Worm (Caenorhabditis elegans): ENCODE results near the gene W08F4.7.
"Not testable (repeated sequence)": the region's sequence is repeated elsewhere in the genome, so short reads cannot be mapped to it uniquely, and the experiment has no call there.

W08F4.7 gene

DNA sequence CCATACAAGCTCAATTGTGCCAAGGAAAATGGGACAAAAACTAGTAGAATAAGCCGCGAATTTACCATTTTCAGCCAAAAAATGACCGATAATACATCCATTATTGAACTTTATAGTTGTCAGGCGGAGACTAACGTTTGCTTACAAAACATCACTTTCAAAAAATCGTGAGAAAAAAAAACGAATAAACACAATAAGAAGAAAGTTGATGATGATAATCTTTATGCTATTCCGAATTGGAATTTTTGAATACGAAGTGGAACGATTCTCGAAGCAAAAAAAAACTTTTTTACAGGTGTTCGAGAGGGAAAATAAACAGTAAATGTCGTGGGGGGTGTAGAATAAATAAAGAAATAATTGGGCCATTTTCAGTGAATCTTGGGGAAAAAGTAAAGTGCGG, at the start of gene W08F4.7:
TSS of gene W08F4.7 (minus strand) at position 101 of the 400 bp plus-strand sequence.
- no peak for TF ChIP-seq hmbx-1 (tag; optimal IDR thresholded peaks at IDR 0.05)
- no peak for TF ChIP-seq tbx-11 (GFP tag; IDR thresholded peaks at IDR 0.05)
- TF ChIP-seq scrt-1 (GFP tag; IDR thresholded peaks at IDR 0.05) = no peak
- TF ChIP-seq ets-7 (tag; optimal IDR thresholded peaks at IDR 0.05) = no peak
- TF ChIP-seq tra-4 (tag; optimal IDR thresholded peaks at IDR 0.05) = no peak
- no peak for TF ChIP-seq B0310.2 (tag; optimal IDR thresholded peaks at IDR 0.05)
- no peak for TF ChIP-seq ceh-36 (tag; optimal IDR thresholded peaks at IDR 0.05)
- no peak for TF ChIP-seq pes-1 (GFP tag; IDR thresholded peaks at IDR 0.05)
- no peak for TF ChIP-seq ceh-13 (GFP tag; optimal IDR thresholded peaks at IDR 0.05)
- no peak for TF ChIP-seq sea-1 (GFP tag; conservative IDR thresholded peaks at IDR 0.05)
- TF ChIP-seq flt-1 (GFP tag; IDR thresholded peaks at IDR 0.05) = no peak
- TF ChIP-seq hmg-4 (GFP tag; optimal IDR thresholded peaks at IDR 0.05) = no peak
- no peak for TF ChIP-seq tbx-37 (GFP tag; conservative IDR thresholded peaks at IDR 0.05)
- TF ChIP-seq F13C5.2 (tag; optimal IDR thresholded peaks at IDR 0.05) = no peak

DNA sequence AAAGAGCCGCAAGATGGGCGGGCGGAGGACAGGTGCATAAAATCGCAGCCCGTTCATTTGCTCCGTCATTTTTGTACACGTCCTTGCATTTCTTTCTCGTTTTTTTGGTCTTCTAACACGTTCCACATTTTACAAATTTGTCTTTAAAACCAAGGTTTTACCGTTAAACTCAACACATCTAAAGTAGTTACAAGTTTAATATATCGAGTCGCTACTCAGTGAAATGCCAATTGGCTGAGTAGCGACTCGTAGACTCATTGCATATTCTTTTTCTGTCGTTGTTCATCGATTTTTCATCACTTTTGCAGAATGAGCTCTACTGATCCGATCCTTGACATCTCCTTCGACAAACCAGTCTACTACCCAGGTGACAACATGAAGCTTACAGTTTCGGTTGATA, 49.7 kb upstream of the W08F4.7 start, which contains the start of gene arrd-1:
TSS of gene arrd-1 (plus strand) at position 301 of the 400 bp plus-strand sequence.
- TF ChIP-seq pes-1 (GFP tag; IDR thresholded peaks at IDR 0.05) (no peak), F13C5.2 (tag; optimal IDR thresholded peaks at IDR 0.05) (no peak), tbx-37 (GFP tag; conservative IDR thresholded peaks at IDR 0.05) (no peak), ets-7 (tag; optimal IDR thresholded peaks at IDR 0.05) (no peak), ama-1 (optimal IDR thresholded peaks at IDR 0.05) (no peak), scrt-1 (GFP tag; IDR thresholded peaks at IDR 0.05) (no peak), tra-4 (tag; optimal IDR thresholded peaks at IDR 0.05) (no peak), ceh-13 (GFP tag; optimal IDR thresholded peaks at IDR 0.05) (no peak), hmg-4 (GFP tag; optimal IDR thresholded peaks at IDR 0.05) (no peak), flt-1 (GFP tag; IDR thresholded peaks at IDR 0.05) (no peak), hnd-1 (tag; optimal IDR thresholded peaks at IDR 0.05) (no peak), sea-1 (GFP tag; conservative IDR thresholded peaks at IDR 0.05) (no peak), B0310.2 (tag; optimal IDR thresholded peaks at IDR 0.05) (no peak)

ce11 chrII:625926-626325, 48.4 kb upstream of the W08F4.7 start:
- TF ChIP-seq pes-1 (GFP tag; IDR thresholded peaks at IDR 0.05) (no peak), ets-7 (tag; optimal IDR thresholded peaks at IDR 0.05) (no peak), ceh-13 (GFP tag; optimal IDR thresholded peaks at IDR 0.05) (no peak)

DNA sequence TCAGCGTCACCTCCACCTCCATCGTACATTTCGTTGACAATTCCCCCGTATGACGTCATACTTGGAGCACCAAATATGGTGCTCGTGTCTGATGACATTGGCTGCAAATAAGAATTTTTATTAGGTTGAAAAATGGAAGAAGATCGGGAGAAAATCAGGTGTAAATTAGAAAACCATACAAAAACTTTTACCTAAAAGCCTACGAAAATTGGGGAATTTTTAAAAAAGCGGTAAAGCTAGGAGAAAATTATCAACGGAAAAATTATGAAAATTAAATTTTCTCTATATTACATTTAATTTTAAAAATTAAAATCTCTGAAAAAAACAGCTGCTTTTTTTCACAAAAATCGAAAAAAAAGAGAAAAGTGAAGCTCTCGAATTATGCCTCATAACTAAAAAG, 46.9 kb upstream of the W08F4.7 start, which contains the start of gene T04B8.5:
TSS of gene T04B8.5 (minus strand) at position 101 of the 400 bp plus-strand sequence.
- TF ChIP-seq ceh-36 (tag; optimal IDR thresholded peaks at IDR 0.05) (no peak), F13C5.2 (tag; optimal IDR thresholded peaks at IDR 0.05) (no peak), tra-4 (tag; optimal IDR thresholded peaks at IDR 0.05) (no peak), scrt-1 (GFP tag; IDR thresholded peaks at IDR 0.05) (no peak), flt-1 (GFP tag; IDR thresholded peaks at IDR 0.05) (no peak), ceh-13 (GFP tag; optimal IDR thresholded peaks at IDR 0.05) (no peak)

ce11 chrII:622478-622877, 44.9 kb upstream of the W08F4.7 start:
- no peak for TF ChIP-seq hmbx-1 (tag; optimal IDR thresholded peaks at IDR 0.05)

DNA sequence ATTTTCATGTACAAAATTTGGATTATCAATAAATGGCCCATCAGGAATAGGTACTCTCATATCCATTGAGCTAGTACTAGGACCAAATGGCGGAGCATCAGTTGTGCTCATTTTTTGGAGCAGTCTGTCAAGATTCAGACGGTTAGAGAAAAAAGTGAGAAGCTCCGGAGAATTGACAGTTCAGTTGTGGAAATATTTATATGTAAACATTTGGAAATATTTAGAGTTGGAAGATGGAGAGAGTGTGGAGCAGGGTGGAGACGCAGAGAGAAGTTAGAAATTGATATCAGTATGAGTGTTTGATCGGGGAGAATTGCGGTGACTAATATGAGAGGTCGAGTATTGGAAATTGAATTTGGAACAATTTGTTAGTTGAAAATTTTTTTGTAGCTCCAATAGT, 43.6 kb upstream of the W08F4.7 start:
- no peak for TF ChIP-seq ceh-36 (tag; optimal IDR thresholded peaks at IDR 0.05)
- no peak for TF ChIP-seq flt-1 (GFP tag; IDR thresholded peaks at IDR 0.05)
- TF ChIP-seq scrt-1 (GFP tag; IDR thresholded peaks at IDR 0.05) = no peak
- TF ChIP-seq pes-1 (GFP tag; IDR thresholded peaks at IDR 0.05) = no peak
- TF ChIP-seq F13C5.2 (tag; optimal IDR thresholded peaks at IDR 0.05) = no peak
- no peak for TF ChIP-seq tra-4 (tag; optimal IDR thresholded peaks at IDR 0.05)
- TF ChIP-seq ets-7 (tag; optimal IDR thresholded peaks at IDR 0.05) = no peak

ce11 chrII:614701-615100, 37.2 kb upstream of the W08F4.7 start:
- TF ChIP-seq ceh-13 (GFP tag; optimal IDR thresholded peaks at IDR 0.05) = no peak
- no peak for TF ChIP-seq tbx-37 (GFP tag; conservative IDR thresholded peaks at IDR 0.05)
- TF ChIP-seq pes-1 (GFP tag; IDR thresholded peaks at IDR 0.05) = no peak
- TF ChIP-seq aly-1 (tag; optimal IDR thresholded peaks at IDR 0.05) = no peak
- no peak for TF ChIP-seq hmbx-1 (tag; optimal IDR thresholded peaks at IDR 0.05)
- no peak for TF ChIP-seq scrt-1 (GFP tag; IDR thresholded peaks at IDR 0.05)
- TF ChIP-seq ceh-36 (tag; optimal IDR thresholded peaks at IDR 0.05) = no peak
- no peak for TF ChIP-seq F13C5.2 (tag; optimal IDR thresholded peaks at IDR 0.05)
- TF ChIP-seq ets-7 (tag; optimal IDR thresholded peaks at IDR 0.05) = no peak
- TF ChIP-seq tra-4 (tag; optimal IDR thresholded peaks at IDR 0.05) = no peak
- TF ChIP-seq hmg-4 (GFP tag; optimal IDR thresholded peaks at IDR 0.05) = no peak
- TF ChIP-seq tbx-11 (GFP tag; IDR thresholded peaks at IDR 0.05) = no peak

DNA sequence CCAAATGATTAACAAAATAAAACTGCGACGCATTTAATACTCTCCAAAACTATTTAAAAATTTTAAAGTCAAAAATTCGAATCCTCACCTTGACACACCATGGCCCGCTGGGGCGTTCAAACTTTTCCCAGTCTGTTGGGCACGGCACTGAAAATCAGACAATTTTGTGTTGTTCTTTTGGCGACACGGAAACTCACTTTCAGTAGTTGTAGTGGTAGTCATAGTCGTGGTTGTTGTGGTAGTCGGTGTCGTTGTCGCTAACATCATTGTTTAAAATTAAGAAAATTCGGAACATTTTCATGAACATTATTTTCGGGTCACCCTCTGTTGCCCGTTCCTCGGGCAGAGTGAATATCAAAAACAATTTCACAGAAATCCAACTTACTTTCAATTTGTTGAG, 34.8 kb upstream of the W08F4.7 start, which contains the start of gene clec-118:
TSS of gene clec-118 (minus strand) at position 101 of the 400 bp plus-strand sequence.
- TF ChIP-seq hmbx-1 (tag; optimal IDR thresholded peaks at IDR 0.05); tbx-37 (GFP tag; conservative IDR thresholded peaks at IDR 0.05); B0310.2 (tag; optimal IDR thresholded peaks at IDR 0.05): not testable (repeated sequence)

ce11 chrII:608757-609156, 31.2 kb upstream of the W08F4.7 start, which contains the start of gene W04H10.1:
TSS of gene W04H10.1 (plus strand) at chrII:609057.
- TF ChIP-seq tbx-11 (GFP tag; IDR thresholded peaks at IDR 0.05) (no peak), ceh-13 (GFP tag; optimal IDR thresholded peaks at IDR 0.05) (no peak), ceh-36 (tag; optimal IDR thresholded peaks at IDR 0.05) (no peak), flt-1 (GFP tag; IDR thresholded peaks at IDR 0.05) (no peak), hmbx-1 (tag; optimal IDR thresholded peaks at IDR 0.05) (no peak), F13C5.2 (tag; optimal IDR thresholded peaks at IDR 0.05) (no peak), hmg-4 (GFP tag; optimal IDR thresholded peaks at IDR 0.05) (no peak), ets-7 (tag; optimal IDR thresholded peaks at IDR 0.05) (no peak), aly-1 (tag; optimal IDR thresholded peaks at IDR 0.05) (no peak)

All from whole organism, early embryonic.